Fruit fly (Drosophila melanogaster) whole organism, embryonic: ENCODE measurements around the gene CG13059.
A peak's percentile ranks its signal among the peaks of the same experiment; 100 is the strongest.

Experiments used
- BEAF-32 ChIP-seq: fragments of 200-800 bp; sonication (Bioruptor generic); optimal IDR thresholded peaks from 3 replicates; lab custom pipeline; 2017; ENCODE audit warnings: missing biosample characterization, missing genetic modification characterization, mild to moderate bottlenecking, moderate library complexity, missing genetic modification reagents
- Bdp1 ChIP-seq: fragments of 200-800 bp; sonication (Bioruptor generic); optimal IDR thresholded peaks from 3 replicates; lab custom pipeline; 2016; ENCODE audit warnings: missing biosample characterization, missing genetic modification characterization
- Bgb ChIP-seq: fragments of 200-800 bp; sonication (Bioruptor generic); IDR thresholded peaks from 2 replicates; pipeline ENCODE4 v1.3.6; 2022; ENCODE audit warnings: missing biosample characterization, missing genetic modification characterization; ENCODE audit not compliant: partially characterized antibody
- CG10267 ChIP-seq: fragments of 200-800 bp; sonication (Bioruptor generic); optimal IDR thresholded peaks from 2 replicates; lab custom pipeline; 2018; ENCODE audit warnings: missing biosample characterization, mild to moderate bottlenecking, missing genetic modification characterization, moderate library complexity
- CG10543 ChIP-seq: fragments of 200-800 bp; sonication (Bioruptor generic); optimal IDR thresholded peaks from 3 replicates; lab custom pipeline; 2017; ENCODE audit warnings: missing biosample characterization, mild to moderate bottlenecking, missing genetic modification characterization, moderate library complexity
- CG12155 ChIP-seq: fragments of 200-800 bp; sonication (Bioruptor generic); optimal IDR thresholded peaks from 3 replicates; lab custom pipeline; 2016; ENCODE audit warnings: missing biosample characterization, missing genetic modification characterization
- CG13287 ChIP-seq: fragments of 200-800 bp; sonication (Bioruptor generic); IDR thresholded peaks from 2 replicates; pipeline ENCODE4 v1.3.6; 2022; ENCODE audit warnings: missing biosample characterization, missing genetic modification characterization; ENCODE audit not compliant: partially characterized antibody
- CG13894 ChIP-seq: fragments of 200-800 bp; sonication (Bioruptor generic); optimal IDR thresholded peaks from 3 replicates; lab custom pipeline; 2018; ENCODE audit warnings: missing biosample characterization, mild to moderate bottlenecking, missing genetic modification characterization, moderate library complexity
- CG14710 ChIP-seq: fragments of 200-800 bp; sonication (Bioruptor generic); optimal IDR thresholded peaks from 3 replicates; lab custom pipeline; 2019; ENCODE audit warnings: missing biosample characterization, mild to moderate bottlenecking, missing genetic modification characterization, moderate library complexity
- CG15514 ChIP-seq: fragments of 200-800 bp; sonication (Bioruptor generic); optimal IDR thresholded peaks from 3 replicates; lab custom pipeline; 2017; ENCODE audit warnings: missing biosample characterization, missing genetic modification characterization, mild to moderate bottlenecking, moderate library complexity, missing genetic modification reagents
- CG17186 ChIP-seq: fragments of 200-800 bp; sonication (Bioruptor generic); optimal IDR thresholded peaks from 3 replicates; lab custom pipeline; 2017; ENCODE audit warnings: missing biosample characterization, missing genetic modification reagents, missing genetic modification characterization
- CG2202 ChIP-seq: fragments of 200-800 bp; sonication (Bioruptor generic); optimal IDR thresholded peaks from 2 replicates; lab custom pipeline; 2018; ENCODE audit warnings: missing biosample characterization, mild to moderate bottlenecking, missing genetic modification characterization
- CG32767 ChIP-seq: fragments of 200-800 bp; sonication (Bioruptor generic); IDR thresholded peaks from 2 replicates; pipeline ENCODE4 v1.3.6; 2022; ENCODE audit warnings: missing biosample characterization, missing genetic modification characterization
- CG34422 ChIP-seq: fragments of 200-800 bp; sonication (Bioruptor generic); IDR thresholded peaks from 3 replicates; pipeline ENCODE4 v1.3.6; 2022; ENCODE audit warnings: missing biosample characterization, missing genetic modification characterization
- CG3726 ChIP-seq: fragments of 200-800 bp; sonication (Bioruptor generic); IDR thresholded peaks from 3 replicates; pipeline ENCODE4, ENCODE4 v1.3.6; 2022; ENCODE audit warnings: missing biosample characterization, missing genetic modification characterization
- CG6272 ChIP-seq: fragments of 200-800 bp; sonication (Bioruptor generic); IDR thresholded peaks from 2 replicates; pipeline ENCODE4 v1.3.6; 2022; ENCODE audit warnings: missing biosample characterization, missing genetic modification characterization
- CG6791 ChIP-seq: fragments of 200-800 bp; sonication (Bioruptor generic); IDR thresholded peaks from 3 replicates; pipeline ENCODE4 v1.3.6; 2022; ENCODE audit warnings: missing biosample characterization, missing genetic modification characterization; ENCODE audit not compliant: partially characterized antibody
- CG7963 ChIP-seq: fragments of 200-800 bp; sonication (Bioruptor generic); IDR thresholded peaks from 3 replicates; pipeline ENCODE4 v1.3.6; 2022; ENCODE audit warnings: missing biosample characterization, missing genetic modification characterization; ENCODE audit not compliant: partially characterized antibody
- CHES-1-like ChIP-seq: fragments of 200-800 bp; sonication (Bioruptor generic); optimal IDR thresholded peaks from 2 replicates; lab custom pipeline; 2016; ENCODE audit warnings: missing biosample characterization, missing genetic modification characterization
- Dll ChIP-seq: fragments of 200-800 bp; sonication (Bioruptor generic); IDR thresholded peaks from 4 replicates; pipeline ENCODE4 v1.3.6; 2022; ENCODE audit warnings: missing biosample characterization, missing genetic modification characterization; ENCODE audit not compliant: partially characterized antibody
- Dp ChIP-seq: fragments of 200-800 bp; sonication (Bioruptor generic); optimal IDR thresholded peaks from 2 replicates; lab custom pipeline; 2018; ENCODE audit warnings: missing biosample characterization, mild to moderate bottlenecking, missing genetic modification characterization, moderate library complexity
- E2f2 ChIP-seq: fragments of 200-800 bp; sonication (Bioruptor generic); IDR thresholded peaks from 2 replicates; pipeline ENCODE4 v1.3.6; 2022; ENCODE audit warnings: missing biosample characterization, missing genetic modification characterization
- H15 ChIP-seq: fragments of 200-800 bp; sonication (Bioruptor generic); IDR thresholded peaks from 3 replicates; pipeline ENCODE4 v1.3.6; 2022; ENCODE audit warnings: missing biosample characterization, missing genetic modification characterization
- HLH4C ChIP-seq: fragments of 200-800 bp; sonication (Bioruptor generic); IDR thresholded peaks from 3 replicates; pipeline ENCODE4 v1.3.6; 2022; ENCODE audit warnings: missing biosample characterization, missing genetic modification characterization; ENCODE audit not compliant: partially characterized antibody
- Med ChIP-seq: fragments of 200-800 bp; sonication (Bioruptor generic); peaks from one replicate; lab custom pipeline; 2016; ENCODE audit warnings: missing biosample characterization, missing genetic modification characterization, mild to moderate bottlenecking, inconsistent platforms, moderate library complexity
- Nf-YB ChIP-seq: fragments of 200-800 bp; sonication (Bioruptor generic); optimal IDR thresholded peaks from 3 replicates; lab custom pipeline; 2019; ENCODE audit warnings: missing biosample characterization, mild to moderate bottlenecking, missing genetic modification characterization, moderate library complexity
- PHDP ChIP-seq: fragments of 200-800 bp; sonication (Bioruptor generic); optimal IDR thresholded peaks from 3 replicates; lab custom pipeline; 2018; ENCODE audit warnings: missing biosample characterization, mild to moderate bottlenecking, missing genetic modification characterization, moderate library complexity
- Pdp1 ChIP-seq, 2 experiments: fragments of 200-800 bp; sonication (Bioruptor generic); optimal IDR thresholded peaks; 3 replicates each; lab custom pipeline; 2016; ENCODE audit warnings: missing biosample characterization in 2 of 2, missing genetic modification characterization in 2 of 2, mild to moderate bottlenecking in 1 of 2, moderate library complexity in 1 of 2
- Sry-δ ChIP-seq: fragments of 200-800 bp; sonication (Bioruptor generic); optimal IDR thresholded peaks from 2 replicates; lab custom pipeline; 2016; ENCODE audit warnings: missing biosample characterization, missing genetic modification characterization
- Stat92E ChIP-seq, 3 experiments: fragments of >200 bp in 2 of 3; fragments of 200-800 bp in 1 of 3; sonication (Bioruptor generic) in 1 of 3; optimal IDR thresholded peaks; 2 replicates each; lab custom pipeline; 2017 to 2019; ENCODE audit warnings: missing biosample characterization in 3 of 3, missing genetic modification characterization in 3 of 3, mild to moderate bottlenecking in 1 of 3, moderate library complexity in 1 of 3
- YL-1 ChIP-seq: fragments of 200-800 bp; sonication (Bioruptor generic); optimal IDR thresholded peaks from 3 replicates; lab custom pipeline; 2017; ENCODE audit warnings: missing biosample characterization, mild to moderate bottlenecking, missing genetic modification characterization
- ac ChIP-seq: fragments of 200-800 bp; sonication (Bioruptor generic); optimal IDR thresholded peaks from 3 replicates; lab custom pipeline; 2017; ENCODE audit warnings: missing biosample characterization, mild to moderate bottlenecking, missing genetic modification characterization
- crp ChIP-seq, 2 experiments: fragments of 200-800 bp; sonication (Bioruptor generic); optimal IDR thresholded peaks; 2 replicates in 1 of 2; 3 replicates in 1 of 2; lab custom pipeline; 2017; ENCODE audit warnings: missing biosample characterization in 2 of 2, missing genetic modification characterization in 2 of 2, mild to moderate bottlenecking in 1 of 2, moderate library complexity in 1 of 2
- exex ChIP-seq: fragments of 200-800 bp; sonication (Bioruptor generic); optimal IDR thresholded peaks from 4 replicates; lab custom pipeline; 2018; ENCODE audit warnings: missing biosample characterization, mild to moderate bottlenecking, missing genetic modification characterization, moderate library complexity
- gfzf ChIP-seq: fragments of 200-800 bp; sonication (Bioruptor generic); optimal IDR thresholded peaks from 2 replicates; lab custom pipeline; 2016; ENCODE audit warnings: missing biosample characterization, mild to moderate bottlenecking, missing genetic modification characterization, moderate library complexity
- hbn ChIP-seq: fragments of 200-800 bp; sonication (Bioruptor generic); IDR thresholded peaks from 2 replicates; pipeline ENCODE4 v1.3.6; 2022; ENCODE audit warnings: missing biosample characterization, missing genetic modification characterization; ENCODE audit not compliant: partially characterized antibody
- phol ChIP-seq: fragments of 200-800 bp; sonication (Bioruptor generic); optimal IDR thresholded peaks from 3 replicates; lab custom pipeline; 2018; ENCODE audit warnings: missing biosample characterization, mild to moderate bottlenecking, missing genetic modification characterization, moderate library complexity
- pros ChIP-seq: fragments of 200-800 bp; sonication (Bioruptor generic); optimal IDR thresholded peaks from 3 replicates; lab custom pipeline; 2019; ENCODE audit warnings: missing biosample characterization, mild to moderate bottlenecking, missing genetic modification characterization, moderate library complexity
- pum ChIP-seq: fragments of 200-800 bp; sonication (Bioruptor generic); optimal IDR thresholded peaks from 2 replicates; lab custom pipeline; 2016; ENCODE audit warnings: missing biosample characterization, missing genetic modification characterization
- row ChIP-seq: fragments of 200-800 bp; sonication (Bioruptor generic); IDR thresholded peaks from 3 replicates; pipeline ENCODE4 v1.3.6; 2022; ENCODE audit warnings: missing biosample characterization, missing genetic modification characterization
- salm ChIP-seq: fragments of 200-800 bp; sonication (Bioruptor generic); optimal IDR thresholded peaks from 2 replicates; lab custom pipeline; 2018; ENCODE audit warnings: missing biosample characterization, mild to moderate bottlenecking, missing genetic modification characterization
- ssp ChIP-seq: fragments of 200-800 bp; sonication (Bioruptor generic); IDR thresholded peaks from 2 replicates; pipeline ENCODE4 v1.3.6; 2022; ENCODE audit warnings: missing biosample characterization, missing genetic modification characterization
- vvl ChIP-seq: fragments of 200-800 bp; sonication (Bioruptor generic); IDR thresholded peaks from 2 replicates; pipeline ENCODE4 v1.3.6; 2022; ENCODE audit warnings: missing biosample characterization, missing genetic modification characterization

CG13059 gene

dm6 chr3L:16347914-16348313 lies 24.4 kb downstream of the CG13059 start, which contains the start of gene mRpS34 (continued):
- no peak for TF ChIP-seq PHDP
- TF ChIP-seq CG6272 (GFP tag; lab: Robert Waterston, UW), result no peak
- no peak for TF ChIP-seq CG10543 (GFP tag; lab: Kevin White, UChicago)
- TF ChIP-seq, all 482 proteins: peak for 19

dm6 chr3L:16349686-16350085 lies 26.2 kb downstream of the CG13059 start:
- TF ChIP-seq Med (GFP tag; lab: Kevin White, UChicago), result peak; percentile 5
- no peak for TF ChIP-seq CG12155 (GFP tag; lab: Kevin White, UChicago)
- peak; percentile 95 for TF ChIP-seq Bdp1 (GFP tag; lab: Kevin White, UChicago)
- 0 out of 3 replicates have a peak, but pooled peaks have one; percentile 8 for TF ChIP-seq CG7963 (GFP tag; lab: Robert Waterston, UW)
- TF ChIP-seq exex (tag; lab: Kevin White, UChicago), result no peak
- no peak for TF ChIP-seq ac (GFP tag; lab: Kevin White, UChicago)
- TF ChIP-seq CG6791, result 0 out of 3 replicates have a peak, but pooled peaks have one; percentile 43

- TF ChIP-seq BEAF-32 (GFP tag; lab: Kevin White, UChicago) (peak; percentile 21), E2f2 (GFP tag; lab: Robert Waterston, UW) (peak; percentile 59), Pdp1 (GFP tag; optimal IDR thresholded peaks at IDR 0.05; lab: Kevin White, UChicago) (peak in 1 of 2 experiments; percentile 3), vvl (peak; percentile 19; the same call in 1 of the 2 replicates), Sry-δ (GFP tag; lab: Kevin White, UChicago) (peak; percentile 16), CG17186 (GFP tag; lab: Kevin White, UChicago) (peak; percentile 30), H15 (GFP tag; lab: Robert Waterston, UW) (no peak), Bgb (no peak), row (peak; percentile 39; the same call in 1 of the 3 replicates), ssp (GFP tag; lab: Robert Waterston, UW) (no peak), HLH4C (GFP tag; lab: Robert Waterston, UW) (0 out of 3 replicates have a peak, but pooled peaks have one; percentile 17), pum (GFP tag; lab: Kevin White, UChicago) (no peak), CG10267 (tag; lab: Kevin White, UChicago) (peak; percentile 3), CG14710 (tag; lab: Kevin White, UChicago) (peak; percentile 30), CG34422 (GFP tag; lab: Robert Waterston, UW) (peak; percentile 49; the same call in 1 of the 3 replicates), ac (GFP tag; lab: Kevin White, UChicago) (no peak), Nf-YB (no peak), CG3726 (GFP tag; lab: Robert Waterston, UW) (no peak), CHES-1-like (GFP tag; lab: Kevin White, UChicago) (peak; percentile 32), gfzf (GFP tag; lab: Kevin White, UChicago) (peak; percentile 69), exex (tag; lab: Kevin White, UChicago) (peak; percentile 8), hbn (GFP tag; lab: Robert Waterston, UW) (no peak), CG13287 (GFP tag; lab: Robert Waterston, UW) (peak; percentile 49; the same call in 1 of the 2 replicates), CG32767 (GFP tag; lab: Robert Waterston, UW) (no peak), pros (no peak), Dp (peak; percentile 45), Dll (GFP tag; lab: Robert Waterston, UW) (peak; percentile 38; the same call in 1 of the 4 replicates), salm (no peak), crp (GFP tag; optimal IDR thresholded peaks at IDR 0.05; lab: Kevin White, UChicago) (peak; percentile 91 to 96), CG13894 (tag; lab: Kevin White, UChicago) (no peak), CG2202 (tag; lab: Kevin White, UChicago) (no peak), CG15514 (GFP tag; lab: Kevin White, UChicago) (peak; percentile 36), phol (tag; lab: Kevin White, UChicago) (peak; percentile 4), YL-1 (GFP tag; lab: Kevin White, UChicago) (peak; percentile 63), Stat92E (GFP tag; optimal IDR thresholded peaks at IDR 0.05; lab: Kevin White, UChicago) (peak in 1 of 3 experiments; percentile 80)
Measured at dm6 chr3L:16351770-16352429, 28.4 kb downstream of the CG13059 start, which contains the start of the genes Golgin104 and Tcs3. Gene Golgin104 (minus strand): TSS chr3L:16351951. Gene Tcs3 (plus strand): TSS chr3L:16351991.
